Worm (Caenorhabditis elegans): Measurements from ENCODE around the gene C32H11.3.

Gene C32H11.3

DNA sequence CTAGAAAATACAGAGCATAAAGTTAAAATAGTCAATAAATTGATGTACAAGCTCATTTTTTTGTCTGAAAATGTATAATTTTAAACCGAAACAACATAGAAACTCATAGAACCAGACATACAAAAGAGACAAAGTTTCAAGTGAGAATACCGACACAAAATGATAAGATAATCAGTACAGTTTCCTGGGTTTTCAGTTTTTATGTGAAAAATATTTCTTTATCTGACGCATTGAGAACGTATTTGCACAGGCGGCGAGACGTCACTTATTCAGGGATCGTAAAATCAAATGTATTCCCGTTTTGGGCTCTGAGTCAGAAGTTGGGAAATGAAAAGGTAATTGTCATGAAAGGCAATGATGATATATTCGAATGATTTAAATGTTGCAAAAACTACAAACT, 27.9 kb upstream of the C32H11.3 start, which contains the start of gene K08D8.6:
K08D8.6 (minus strand) TSS at position 64 of the 400 bp plus-strand sequence.
- TF ChIP-seq T22C8.4 (GFP tag; IDR thresholded peaks at IDR 0.05) (no peak), med-1 (GFP tag; optimal IDR thresholded peaks at IDR 0.05; ENCODE audit: insufficient read depth) (no peak), ztf-29 (GFP tag; IDR thresholded peaks at IDR 0.05) (no peak), cog-1 (tag; optimal IDR thresholded peaks at IDR 0.05) (no peak), klf-2 (GFP tag; conservative IDR thresholded peaks at IDR 0.05) (no peak), tab-1 (GFP tag; IDR thresholded peaks at IDR 0.05) (no peak), ztf-23 (GFP tag; IDR thresholded peaks at IDR 0.05) (no peak), ref-1 (GFP tag; conservative IDR thresholded peaks at IDR 0.05) (no peak), flt-1 (GFP tag; IDR thresholded peaks at IDR 0.05) (no peak)

DNA sequence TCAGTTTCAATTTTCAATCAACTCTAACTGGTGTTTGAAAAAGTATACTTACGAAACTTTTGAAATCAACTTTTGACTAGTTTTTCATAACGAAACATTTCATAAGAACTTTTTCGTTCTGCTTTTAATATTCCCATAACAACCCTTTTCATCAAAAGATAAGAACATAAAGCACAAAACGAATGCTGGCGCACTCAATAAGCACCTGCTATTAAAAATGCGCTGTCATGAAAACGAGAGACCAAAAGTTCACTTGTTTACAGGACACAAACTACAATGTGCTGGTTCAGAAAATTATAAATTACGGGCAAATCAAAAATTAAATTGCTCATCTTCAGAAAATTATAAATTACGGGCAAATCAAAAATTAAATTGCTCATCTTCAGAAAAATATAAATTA, 27.3 kb upstream of the C32H11.3 start:
- TF ChIP-seq klf-2 (GFP tag; conservative IDR thresholded peaks at IDR 0.05) (no peak), flt-1 (GFP tag; IDR thresholded peaks at IDR 0.05) (no peak), ztf-23 (GFP tag; IDR thresholded peaks at IDR 0.05) (no peak), med-1 (GFP tag; optimal IDR thresholded peaks at IDR 0.05; ENCODE audit: insufficient read depth) (no peak), ztf-29 (GFP tag; IDR thresholded peaks at IDR 0.05) (no peak), ref-1 (GFP tag; conservative IDR thresholded peaks at IDR 0.05) (no peak), cog-1 (tag; optimal IDR thresholded peaks at IDR 0.05) (no peak), tab-1 (GFP tag; IDR thresholded peaks at IDR 0.05) (no peak), T22C8.4 (GFP tag; IDR thresholded peaks at IDR 0.05) (no peak)

DNA sequence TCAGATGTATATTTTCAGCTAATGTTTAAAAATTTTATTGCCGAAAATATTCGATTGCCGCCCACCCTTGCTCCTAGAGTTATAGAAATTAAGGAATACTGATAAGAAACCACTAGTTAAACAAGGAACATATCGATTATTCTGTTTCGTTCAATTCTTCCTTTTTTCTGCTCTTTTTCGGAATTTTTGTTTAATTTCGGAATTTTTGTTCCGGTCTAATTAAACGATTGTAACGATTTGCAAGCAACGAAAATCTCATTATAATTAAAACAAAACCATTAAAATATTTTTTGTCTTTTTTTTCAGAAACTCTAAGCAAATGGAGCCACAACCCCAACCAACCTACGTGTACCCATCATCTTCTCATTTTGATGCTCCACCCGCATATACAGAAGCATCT, 26.2 kb upstream of the C32H11.3 start, which contains the start of gene K08D8.1:
K08D8.1 (plus strand) TSS at position 301 of the 400 bp plus-strand sequence.
- TF ChIP-seq ztf-23 (GFP tag; IDR thresholded peaks at IDR 0.05) (no peak), tab-1 (GFP tag; IDR thresholded peaks at IDR 0.05) (no peak), ztf-29 (GFP tag; IDR thresholded peaks at IDR 0.05) (no peak)

DNA sequence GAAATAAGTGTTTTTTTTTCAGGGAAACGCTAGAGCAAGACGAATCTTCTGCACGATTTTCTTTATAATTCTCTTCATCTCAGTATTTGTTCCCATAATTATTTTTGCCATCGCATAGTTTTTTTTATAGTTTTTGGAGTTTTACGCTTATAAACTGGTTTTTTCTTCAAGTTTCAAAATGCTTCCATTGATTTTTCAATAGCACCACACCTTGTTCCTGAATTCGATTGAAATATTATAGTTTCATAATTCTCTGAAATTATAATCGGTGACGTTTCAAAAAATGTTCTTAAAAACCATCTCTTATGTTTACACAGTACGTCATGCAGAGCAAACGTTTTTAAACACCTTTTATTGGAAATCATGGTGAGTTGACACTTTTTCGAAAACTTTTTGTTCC, 25.2 kb upstream of the C32H11.3 start, which contains the start of gene K08D8.12:
K08D8.12 (plus strand) TSS at position 301 of the 400 bp plus-strand sequence.
- TF ChIP-seq klf-2 (GFP tag; conservative IDR thresholded peaks at IDR 0.05) (no peak), ztf-23 (GFP tag; IDR thresholded peaks at IDR 0.05) (no peak), cog-1 (tag; optimal IDR thresholded peaks at IDR 0.05) (no peak), tab-1 (GFP tag; IDR thresholded peaks at IDR 0.05) (no peak), med-1 (GFP tag; optimal IDR thresholded peaks at IDR 0.05; ENCODE audit: insufficient read depth) (no peak), flt-1 (GFP tag; IDR thresholded peaks at IDR 0.05) (no peak), ztf-29 (GFP tag; IDR thresholded peaks at IDR 0.05) (no peak), ref-1 (GFP tag; conservative IDR thresholded peaks at IDR 0.05) (no peak), T22C8.4 (GFP tag; IDR thresholded peaks at IDR 0.05) (no peak)

DNA sequence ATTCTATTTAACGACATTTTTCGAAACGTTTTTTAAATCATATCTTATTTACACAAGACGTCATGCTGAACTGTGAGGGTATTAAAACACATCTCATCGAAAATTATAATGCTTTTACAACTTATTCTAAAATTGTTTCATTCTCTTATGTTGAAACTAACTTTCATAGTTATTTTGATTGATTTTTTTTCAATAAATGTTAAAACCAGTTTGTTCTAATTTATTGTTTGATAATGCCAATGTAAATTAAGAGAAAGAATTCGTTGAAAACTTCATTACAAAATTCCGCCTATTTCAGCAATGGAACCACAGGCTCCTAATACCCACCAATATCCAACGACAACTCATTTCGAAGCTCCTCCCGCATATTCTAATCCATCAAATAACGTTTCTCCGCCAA, 23.4 kb upstream of the C32H11.3 start, which contains the start of gene K08D8.11:
K08D8.11 (plus strand) TSS at position 301 of the 400 bp plus-strand sequence.
- TF ChIP-seq tab-1 (GFP tag; IDR thresholded peaks at IDR 0.05) (no peak), ztf-29 (GFP tag; IDR thresholded peaks at IDR 0.05) (no peak), med-1 (GFP tag; optimal IDR thresholded peaks at IDR 0.05; ENCODE audit: insufficient read depth) (no peak), ref-1 (GFP tag; conservative IDR thresholded peaks at IDR 0.05) (no peak)

DNA sequence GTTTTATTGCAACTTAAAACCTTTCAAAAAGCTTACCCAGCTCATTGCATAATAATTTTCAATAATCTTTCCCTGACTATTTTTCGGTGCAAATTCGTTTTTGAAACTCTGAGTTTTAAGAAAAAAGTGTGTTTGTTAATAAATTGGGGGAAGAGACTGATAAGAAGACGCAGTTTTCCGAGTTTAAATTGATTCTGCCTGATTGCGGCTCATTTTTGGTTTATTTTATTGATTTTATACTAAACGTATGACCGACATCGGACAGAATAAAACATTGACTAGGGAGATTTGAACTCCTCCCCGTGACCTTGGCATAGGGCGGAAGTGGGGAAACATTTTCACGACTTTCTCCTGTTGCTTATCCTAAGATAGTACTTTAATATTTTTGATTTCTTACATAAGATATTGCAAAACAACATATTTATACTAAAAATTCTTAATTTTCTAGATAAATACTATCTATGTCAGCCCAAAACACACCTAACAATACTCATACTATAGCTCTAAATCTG, 21.9 kb upstream of the C32H11.3 start, which contains the start of gene K08D8.7:
K08D8.7 (plus strand) TSS at position 462 of the 512 bp plus-strand sequence.
- TF ChIP-seq T22C8.4 (GFP tag; IDR thresholded peaks at IDR 0.05) (no peak), ref-1 (GFP tag; conservative IDR thresholded peaks at IDR 0.05) (no peak), klf-2 (GFP tag; conservative IDR thresholded peaks at IDR 0.05) (no peak), tab-1 (GFP tag; IDR thresholded peaks at IDR 0.05) (no peak), cog-1 (tag; optimal IDR thresholded peaks at IDR 0.05) (no peak)

DNA sequence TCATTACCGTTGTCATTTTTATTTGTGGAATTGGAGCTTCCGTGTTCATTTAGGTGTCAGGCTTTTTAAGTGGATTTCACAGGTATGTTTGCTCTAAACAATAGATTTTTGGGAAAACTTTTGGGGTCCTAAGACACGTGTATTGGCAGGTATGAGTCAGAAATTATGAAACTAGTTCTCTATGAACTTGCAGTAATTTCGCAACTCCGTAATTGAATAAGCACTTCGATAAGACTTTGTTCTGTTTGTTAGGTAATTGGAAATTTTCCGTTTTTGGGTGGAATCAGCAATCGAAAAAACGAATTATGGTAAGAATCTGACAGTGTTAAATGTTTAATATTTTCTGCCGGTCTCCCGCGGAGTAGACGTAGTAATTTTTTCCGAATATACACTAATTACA, 21.2 kb upstream of the C32H11.3 start:
- TF ChIP-seq tab-1 (GFP tag; IDR thresholded peaks at IDR 0.05) (no peak), med-1 (GFP tag; optimal IDR thresholded peaks at IDR 0.05; ENCODE audit: insufficient read depth) (no peak), ztf-23 (GFP tag; IDR thresholded peaks at IDR 0.05) (no peak), ztf-29 (GFP tag; IDR thresholded peaks at IDR 0.05) (no peak), klf-2 (GFP tag; conservative IDR thresholded peaks at IDR 0.05) (no peak), T22C8.4 (GFP tag; IDR thresholded peaks at IDR 0.05) (no peak), flt-1 (GFP tag; IDR thresholded peaks at IDR 0.05) (no peak), cog-1 (tag; optimal IDR thresholded peaks at IDR 0.05) (no peak), ref-1 (GFP tag; conservative IDR thresholded peaks at IDR 0.05) (no peak)

DNA sequence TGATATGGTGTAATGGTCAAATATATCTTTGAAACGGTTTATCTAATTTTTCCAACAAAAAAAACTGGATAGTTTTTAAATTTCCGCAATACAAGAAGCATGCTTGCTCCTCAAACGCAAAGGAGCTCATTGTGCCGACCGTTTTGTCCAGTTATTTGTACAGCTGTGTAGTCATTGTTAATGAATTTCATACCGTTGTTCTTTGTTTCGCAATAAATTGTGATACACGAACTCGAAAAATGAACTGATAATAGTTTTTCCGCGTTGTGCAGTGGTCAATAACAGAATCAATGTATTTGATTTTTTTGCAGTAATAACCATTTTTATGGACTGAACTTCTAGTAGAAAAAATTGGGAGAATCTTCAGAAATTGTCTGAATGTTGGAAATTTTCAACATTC, 19.5 kb upstream of the C32H11.3 start:
- TF ChIP-seq med-1 (GFP tag; optimal IDR thresholded peaks at IDR 0.05; ENCODE audit: insufficient read depth) (no peak), ref-1 (GFP tag; conservative IDR thresholded peaks at IDR 0.05) (no peak), T22C8.4 (GFP tag; IDR thresholded peaks at IDR 0.05) (no peak)

DNA sequence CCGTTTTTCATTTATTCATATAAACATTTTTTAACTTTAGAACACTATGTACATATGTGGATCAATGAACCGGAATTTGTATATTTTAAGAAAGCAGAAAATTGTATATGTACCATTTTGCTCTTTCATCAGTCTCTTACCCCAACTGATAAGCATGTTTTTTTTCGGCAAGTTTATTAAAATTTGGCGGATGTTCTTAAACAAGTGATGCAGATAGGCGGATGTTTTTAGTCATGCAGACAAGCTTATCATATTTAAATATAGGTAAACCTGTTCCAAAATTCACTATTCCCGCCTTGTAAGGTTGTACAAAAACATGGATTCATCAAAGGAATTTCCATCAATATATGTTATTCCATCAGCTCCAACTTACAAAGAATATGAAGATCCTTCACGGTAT, 19.0 kb upstream of the C32H11.3 start, which contains the start of gene K08D8.9:
K08D8.9 (plus strand) TSS at position 301 of the 400 bp plus-strand sequence.
- TF ChIP-seq tab-1 (GFP tag; IDR thresholded peaks at IDR 0.05): no peak
- no peak for TF ChIP-seq ztf-29 (GFP tag; IDR thresholded peaks at IDR 0.05)
- no peak for TF ChIP-seq klf-2 (GFP tag; conservative IDR thresholded peaks at IDR 0.05)
- no peak for TF ChIP-seq ztf-23 (GFP tag; IDR thresholded peaks at IDR 0.05)
- no peak for TF ChIP-seq med-1 (GFP tag; optimal IDR thresholded peaks at IDR 0.05; ENCODE audit: insufficient read depth)

DNA sequence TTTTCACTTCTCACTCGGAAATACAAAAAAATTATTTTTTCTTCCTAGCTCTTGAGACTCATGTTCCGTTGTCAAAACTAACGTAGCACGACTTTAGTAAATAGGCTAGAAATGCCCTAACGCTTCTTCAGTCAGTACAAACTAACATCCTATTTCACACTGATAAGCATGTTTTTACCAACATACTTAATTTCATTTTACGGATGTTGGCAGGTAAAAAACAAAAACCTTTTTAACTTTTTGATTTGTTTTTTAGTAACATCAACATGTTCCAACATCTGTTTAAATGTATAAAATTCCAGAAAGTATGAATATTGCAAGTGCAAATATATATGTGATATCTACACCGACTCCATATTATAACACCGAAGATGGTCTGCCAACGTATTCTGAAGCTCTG, 18.1 kb upstream of the C32H11.3 start, which contains the start of gene K08D8.10:
K08D8.10 (plus strand) TSS at position 301 of the 400 bp plus-strand sequence.
- TF ChIP-seq ztf-29 (GFP tag; IDR thresholded peaks at IDR 0.05) (no peak), flt-1 (GFP tag; IDR thresholded peaks at IDR 0.05) (no peak)

DNA sequence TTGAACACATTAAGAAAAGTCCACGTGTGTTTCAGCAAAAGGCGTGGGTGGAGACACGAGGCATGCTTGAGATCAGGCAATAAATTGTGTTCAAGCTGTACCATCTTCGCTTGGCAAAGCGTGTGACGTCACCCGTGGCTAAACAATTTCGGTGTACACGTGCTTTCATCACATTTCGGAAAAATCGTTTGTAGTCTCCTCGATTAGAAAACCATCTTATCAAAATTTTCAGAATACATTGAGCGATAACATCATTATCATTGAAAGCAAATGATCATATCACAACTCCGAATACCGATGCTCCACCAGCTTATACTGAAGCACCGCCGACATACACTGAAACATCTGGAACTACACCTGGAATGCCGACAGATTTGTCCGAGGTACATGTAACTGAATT, 16.8 kb upstream of the C32H11.3 start:
- TF ChIP-seq flt-1 (GFP tag; IDR thresholded peaks at IDR 0.05) (no peak), klf-2 (GFP tag; conservative IDR thresholded peaks at IDR 0.05) (no peak), ref-1 (GFP tag; conservative IDR thresholded peaks at IDR 0.05) (no peak), med-1 (GFP tag; optimal IDR thresholded peaks at IDR 0.05; ENCODE audit: insufficient read depth) (no peak), cog-1 (tag; optimal IDR thresholded peaks at IDR 0.05) (no peak), T22C8.4 (GFP tag; IDR thresholded peaks at IDR 0.05) (no peak), tab-1 (GFP tag; IDR thresholded peaks at IDR 0.05) (no peak), ztf-29 (GFP tag; IDR thresholded peaks at IDR 0.05) (no peak), ztf-23 (GFP tag; IDR thresholded peaks at IDR 0.05) (no peak)

Data from whole organism, midembryonic.